Fruit fly (Drosophila melanogaster) whole organism, embryonic: ENCODE measurements around the gene Tasp1.

Source experiments
- B-H2 ChIP-seq: fragments of 200-800 bp; sonication (Bioruptor generic); optimal IDR thresholded peaks from 2 replicates; lab custom pipeline; 2018; ENCODE audit warnings: missing biosample characterization, mild to moderate bottlenecking, missing genetic modification characterization
- BtbVII ChIP-seq: fragments of 200-800 bp; sonication (Bioruptor generic); optimal IDR thresholded peaks from 3 replicates; lab custom pipeline; 2017; ENCODE audit warnings: missing biosample characterization, mild to moderate bottlenecking, missing genetic modification characterization
- CG1024 ChIP-seq: fragments of 200-800 bp; sonication (Bioruptor generic); IDR thresholded peaks from 2 replicates; pipeline ENCODE4 v1.3.6; 2022; ENCODE audit warnings: missing biosample characterization, missing genetic modification characterization
- CG11093 ChIP-seq: fragments of 200-800 bp; sonication (Bioruptor generic); IDR thresholded peaks from 3 replicates; pipeline ENCODE4 v1.3.6; 2022; ENCODE audit warnings: missing biosample characterization, missing genetic modification characterization
- CG11247 ChIP-seq: fragments of 200-800 bp; sonication (Bioruptor generic); IDR thresholded peaks from 2 replicates; pipeline ENCODE4 v1.3.6; 2022; ENCODE audit warnings: missing biosample characterization, missing genetic modification characterization
- CG11723 ChIP-seq: fragments of 200-800 bp; sonication (Bioruptor generic); optimal IDR thresholded peaks from 2 replicates; lab custom pipeline; 2017; ENCODE audit warnings: missing biosample characterization, mild to moderate bottlenecking, missing genetic modification characterization
- CG13296 ChIP-seq: fragments of 200-800 bp; sonication (Bioruptor generic); optimal IDR thresholded peaks from 3 replicates; lab custom pipeline; 2018; ENCODE audit warnings: missing biosample characterization, mild to moderate bottlenecking, missing genetic modification characterization
- CG14050 ChIP-seq: fragments of 200-800 bp; sonication (Bioruptor generic); IDR thresholded peaks from 3 replicates; pipeline ENCODE4 v1.3.6; 2022; ENCODE audit warnings: missing biosample characterization, missing genetic modification characterization
- CG15073 ChIP-seq: fragments of 200-800 bp; sonication (Bioruptor generic); optimal IDR thresholded peaks from 2 replicates; lab custom pipeline; 2016; ENCODE audit warnings: missing biosample characterization, missing genetic modification characterization
- CG1602 ChIP-seq: fragments of 200-800 bp; sonication (Bioruptor generic); optimal IDR thresholded peaks from 3 replicates; lab custom pipeline; 2016; ENCODE audit warnings: missing biosample characterization, missing genetic modification characterization
- CG1647 ChIP-seq: fragments of 200-800 bp; sonication (Bioruptor generic); optimal IDR thresholded peaks from 3 replicates; lab custom pipeline; 2016; ENCODE audit warnings: missing biosample characterization, missing genetic modification characterization
- CG17802 ChIP-seq: fragments of 200-800 bp; sonication (Bioruptor generic); optimal IDR thresholded peaks from 2 replicates; lab custom pipeline; 2018; ENCODE audit warnings: missing biosample characterization, mild to moderate bottlenecking, missing genetic modification characterization, moderate library complexity
- CG2120 ChIP-seq: fragments of 200-800 bp; sonication (Bioruptor generic); optimal IDR thresholded peaks from 3 replicates; lab custom pipeline; 2016; ENCODE audit warnings: missing biosample characterization, missing genetic modification characterization
- CG34224 ChIP-seq: fragments of 200-800 bp; sonication (Bioruptor generic); IDR thresholded peaks from 3 replicates; pipeline ENCODE4 v1.3.6; 2022; ENCODE audit warnings: missing biosample characterization, missing genetic modification characterization; ENCODE audit not compliant: partially characterized antibody
- CG3995 ChIP-seq: fragments of 200-800 bp; sonication (Bioruptor generic); optimal IDR thresholded peaks from 3 replicates; lab custom pipeline; 2016; ENCODE audit warnings: missing biosample characterization, missing genetic modification characterization
- CG6683 ChIP-seq: fragments of 200-800 bp; sonication (Bioruptor generic); optimal IDR thresholded peaks from 2 replicates; lab custom pipeline; 2017; ENCODE audit warnings: missing biosample characterization, mild to moderate bottlenecking, missing genetic modification characterization, missing genetic modification reagents
- CG6813 ChIP-seq: fragments of 200-800 bp; sonication (Bioruptor generic); optimal IDR thresholded peaks from 2 replicates; lab custom pipeline; 2017; ENCODE audit warnings: missing biosample characterization, missing genetic modification characterization, mild to moderate bottlenecking, moderate library complexity, missing genetic modification reagents
- CG8924 ChIP-seq: fragments of 200-800 bp; optimal IDR thresholded peaks from 3 replicates; lab custom pipeline; 2019; ENCODE audit warnings: missing biosample characterization, mild to moderate bottlenecking, missing genetic modification characterization, moderate library complexity
- CG9215 ChIP-seq: fragments of 200-800 bp; sonication (Bioruptor generic); IDR thresholded peaks from 2 replicates; pipeline ENCODE4 v1.3.6; 2022; ENCODE audit warnings: missing biosample characterization, missing genetic modification characterization
- CTCF ChIP-seq: fragments of 200-800 bp; sonication (Bioruptor generic); optimal IDR thresholded peaks from 2 replicates; lab custom pipeline; 2017; ENCODE audit warnings: missing biosample characterization, mild to moderate bottlenecking, missing genetic modification characterization, moderate library complexity
- D ChIP-seq, 2 experiments: fragments of 200-800 bp in 1 of 2; fragments of >200 bp in 1 of 2; sonication (Bioruptor generic) in 1 of 2; optimal IDR thresholded peaks; 2 replicates in 1 of 2; 3 replicates in 1 of 2; lab custom pipeline; 2017; ENCODE audit warnings: mild to moderate bottlenecking in 1 of 2, missing biosample characterization in 1 of 2, missing genetic modification characterization in 1 of 2, missing genetic modification reagents in 1 of 2
- Dfd ChIP-seq, 2 experiments: fragments of >200 bp; optimal IDR thresholded peaks; 2 replicates each; lab custom pipeline; 2017; ENCODE audit warnings: missing biosample characterization in 2 of 2, missing genetic modification characterization in 2 of 2
- Dip3 ChIP-seq: fragments of 200-800 bp; sonication (Bioruptor generic); optimal IDR thresholded peaks from 3 replicates; lab custom pipeline; 2016; ENCODE audit warnings: missing biosample characterization, missing genetic modification characterization
- ERR ChIP-seq: fragments of 200-800 bp; sonication (Bioruptor generic); optimal IDR thresholded peaks from 2 replicates; lab custom pipeline; 2016; ENCODE audit warnings: missing biosample characterization, missing genetic modification characterization
- Ets65A ChIP-seq: fragments of 200-800 bp; sonication (Bioruptor generic); peaks from one replicate; lab custom pipeline; 2016; ENCODE audit warnings: missing biosample characterization, missing genetic modification characterization
- Ets97D ChIP-seq: fragments of 200-800 bp; sonication (Bioruptor generic); optimal IDR thresholded peaks from 3 replicates; lab custom pipeline; 2016; ENCODE audit warnings: missing biosample characterization, missing genetic modification characterization
- Max ChIP-seq: fragments of 200-800 bp; sonication (Bioruptor generic); optimal IDR thresholded peaks from 2 replicates; lab custom pipeline; 2016; ENCODE audit warnings: missing biosample characterization, mild to moderate bottlenecking, missing genetic modification characterization
- Mes4 ChIP-seq: fragments of 200-800 bp; sonication (Bioruptor generic); optimal IDR thresholded peaks from 2 replicates; lab custom pipeline; 2016; ENCODE audit warnings: missing biosample characterization, missing genetic modification characterization
- Spps ChIP-seq: fragments of 200-800 bp; sonication (Bioruptor generic); optimal IDR thresholded peaks from 2 replicates; lab custom pipeline; 2018; ENCODE audit warnings: missing biosample characterization, mild to moderate bottlenecking, missing genetic modification characterization
- al ChIP-seq: fragments of 200-800 bp; sonication (Bioruptor generic); IDR thresholded peaks from 2 replicates; pipeline ENCODE4 v1.3.6; 2022; ENCODE audit warnings: missing biosample characterization, missing genetic modification characterization
- ase ChIP-seq: fragments of 200-800 bp; sonication (Bioruptor generic); IDR thresholded peaks from 3 replicates; pipeline ENCODE4 v1.3.6; 2022; ENCODE audit warnings: missing biosample characterization, missing genetic modification characterization
- bigmax ChIP-seq: fragments of 200-800 bp; sonication (Bioruptor generic); optimal IDR thresholded peaks from 2 replicates; lab custom pipeline; 2018; ENCODE audit warnings: missing biosample characterization, mild to moderate bottlenecking, missing genetic modification characterization
- bsh ChIP-seq, 2 experiments: fragments of 200-800 bp; sonication (Bioruptor generic); optimal IDR thresholded peaks; 2 replicates each; lab custom pipeline; 2017 to 2018; ENCODE audit warnings: mild to moderate bottlenecking in 2 of 2, missing biosample characterization in 2 of 2, missing genetic modification characterization in 2 of 2, moderate library complexity in 1 of 2
- chn ChIP-seq: fragments of 200-800 bp; sonication (Bioruptor generic); optimal IDR thresholded peaks from 2 replicates; lab custom pipeline; 2016; ENCODE audit warnings: missing biosample characterization, missing genetic modification characterization
- disco-r ChIP-seq: fragments of 200-800 bp; sonication (Bioruptor generic); optimal IDR thresholded peaks from 2 replicates; lab custom pipeline; 2016; ENCODE audit warnings: missing biosample characterization, missing genetic modification characterization
- dpn ChIP-seq, 2 experiments: fragments of 200-800 bp; sonication (Bioruptor generic); optimal IDR thresholded peaks; 3 replicates each; lab custom pipeline; 2016; ENCODE audit warnings: missing biosample characterization in 2 of 2, missing genetic modification characterization in 2 of 2
- fu2 ChIP-seq: fragments of 200-800 bp; sonication (Bioruptor generic); optimal IDR thresholded peaks from 2 replicates; lab custom pipeline; 2016; ENCODE audit warnings: missing biosample characterization, missing genetic modification characterization
- gcm ChIP-seq: fragments of 200-800 bp; sonication (Bioruptor generic); optimal IDR thresholded peaks from 2 replicates; lab custom pipeline; 2019; ENCODE audit warnings: missing biosample characterization, mild to moderate bottlenecking, missing genetic modification characterization, moderate library complexity
- gfzf ChIP-seq: fragments of 200-800 bp; sonication (Bioruptor generic); optimal IDR thresholded peaks from 2 replicates; lab custom pipeline; 2016; ENCODE audit warnings: missing biosample characterization, mild to moderate bottlenecking, missing genetic modification characterization, moderate library complexity
- gsb ChIP-seq: fragments of 200-800 bp; sonication (Bioruptor generic); IDR thresholded peaks from 2 replicates; pipeline ENCODE4 v1.3.6; 2022; ENCODE audit warnings: missing biosample characterization, missing genetic modification characterization
- gt ChIP-seq: fragments of 200-800 bp; sonication (Bioruptor generic); IDR thresholded peaks from 2 replicates; pipeline ENCODE4 v1.3.6; 2022; ENCODE audit warnings: missing biosample characterization, missing genetic modification characterization
- insv ChIP-seq, 2 experiments: fragments of 200-800 bp; sonication (Bioruptor generic); optimal IDR thresholded peaks; 3 replicates each; lab custom pipeline; 2016 to 2018; ENCODE audit warnings: missing biosample characterization in 2 of 2, missing genetic modification characterization in 2 of 2
- jigr1 ChIP-seq: fragments of 200-800 bp; sonication (Bioruptor generic); IDR thresholded peaks from 3 replicates; pipeline ENCODE4 v1.3.6; 2022; ENCODE audit warnings: missing biosample characterization, missing genetic modification characterization
- jing ChIP-seq: fragments of 200-800 bp; sonication (Bioruptor generic); optimal IDR thresholded peaks from 2 replicates; lab custom pipeline; 2018; ENCODE audit warnings: missing biosample characterization, mild to moderate bottlenecking, missing genetic modification characterization
- lbe ChIP-seq: fragments of 200-800 bp; sonication (Bioruptor generic); optimal IDR thresholded peaks from 2 replicates; lab custom pipeline; 2016; ENCODE audit warnings: missing biosample characterization, mild to moderate bottlenecking, missing genetic modification characterization
- mirr ChIP-seq: fragments of 200-800 bp; sonication (Bioruptor generic); optimal IDR thresholded peaks from 3 replicates; lab custom pipeline; 2018; ENCODE audit warnings: missing biosample characterization, mild to moderate bottlenecking, missing genetic modification characterization
- nerfin-1 ChIP-seq: fragments of 200-800 bp; sonication (Bioruptor generic); optimal IDR thresholded peaks from 3 replicates; lab custom pipeline; 2019; ENCODE audit warnings: missing biosample characterization, mild to moderate bottlenecking, missing genetic modification characterization, moderate library complexity
- scrt ChIP-seq: fragments of 200-800 bp; sonication (Bioruptor generic); optimal IDR thresholded peaks from 2 replicates; lab custom pipeline; 2018; ENCODE audit warnings: missing biosample characterization, mild to moderate bottlenecking, missing genetic modification characterization, moderate library complexity
- slou ChIP-seq: fragments of 200-800 bp; sonication (Bioruptor generic); optimal IDR thresholded peaks from 3 replicates; lab custom pipeline; 2016; ENCODE audit warnings: missing biosample characterization, missing genetic modification characterization
- sna ChIP-seq: fragments of 200-800 bp; sonication (Bioruptor generic); IDR thresholded peaks from 2 replicates; pipeline ENCODE4 v1.3.6; 2022; ENCODE audit warnings: missing biosample characterization, missing genetic modification characterization; ENCODE audit not compliant: partially characterized antibody
- zf30C ChIP-seq: fragments of 200-800 bp; sonication (Bioruptor generic); optimal IDR thresholded peaks from 3 replicates; lab custom pipeline; 2018; ENCODE audit warnings: missing biosample characterization, mild to moderate bottlenecking, missing genetic modification characterization

The Tasp1 gene

DNA sequence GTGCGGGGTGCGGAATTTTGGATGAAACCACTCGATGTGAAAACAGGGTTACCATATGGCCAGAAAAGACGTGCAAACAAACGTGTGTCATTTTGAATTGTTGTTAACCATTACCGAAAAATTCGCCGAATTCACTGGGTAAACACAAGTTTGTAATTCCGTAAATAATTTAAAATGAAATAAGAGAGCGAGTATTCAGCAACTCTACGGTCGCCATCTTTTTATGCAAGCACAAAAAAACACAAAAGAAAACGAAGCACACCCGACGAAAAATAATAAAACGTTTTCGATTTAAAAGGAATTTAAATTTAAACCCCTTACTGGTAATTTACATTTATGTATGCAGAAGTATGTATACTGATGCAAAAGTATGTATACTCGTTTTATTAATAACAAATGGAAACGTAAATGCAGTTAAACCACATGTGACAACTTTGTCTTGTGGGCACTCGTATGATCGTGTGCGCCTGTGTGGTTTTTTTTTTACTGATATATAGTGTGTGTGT, 41.4 kb downstream of the Tasp1 start (continued):
- peak; percentile 10 for TF ChIP-seq CG17802 (tag; lab: Kevin White, UChicago)
- TF ChIP-seq gfzf (GFP tag; lab: Kevin White, UChicago) = no peak
- TF ChIP-seq fu2 (GFP tag; lab: Kevin White, UChicago) = peak; percentile 87
- peak; percentile 94 for TF ChIP-seq B-H2 (GFP tag; lab: Kevin White, UChicago)
- peak; percentile 83 for TF ChIP-seq CG6683 (GFP tag; lab: Kevin White, UChicago)
- peak; percentile 92 for TF ChIP-seq CG6813
- TF ChIP-seq D (optimal IDR thresholded peaks at IDR 0.05; lab: Kevin White, UChicago) = no peak
- peak; percentile 80 for TF ChIP-seq D (GFP tag; optimal IDR thresholded peaks at IDR 0.05; lab: Kevin White, UChicago)
- peak; percentile 80 for TF ChIP-seq gsb (GFP tag; lab: Robert Waterston, UW)
- peak in 1 of 2 experiments; percentile 20 for TF ChIP-seq insv (GFP tag; optimal IDR thresholded peaks at IDR 0.05; lab: Kevin White, UChicago)
- TF ChIP-seq Ets97D (GFP tag; lab: Kevin White, UChicago) = peak; percentile 47
- TF ChIP-seq CG11723 (GFP tag; lab: Kevin White, UChicago) = peak; percentile 87
- TF ChIP-seq slou = peak; percentile 61
- peak; percentile 85 to 91 for TF ChIP-seq dpn (GFP tag; optimal IDR thresholded peaks at IDR 0.05; lab: Kevin White, UChicago)
- TF ChIP-seq CTCF (GFP tag; lab: Kevin White, UChicago) = peak; percentile 39
- TF ChIP-seq mirr (GFP tag; lab: Kevin White, UChicago) = peak; percentile 85
- peak; percentile 89 for TF ChIP-seq CG14050 (GFP tag; lab: Robert Waterston, UW)
- TF ChIP-seq CG1647 (GFP tag; lab: Kevin White, UChicago) = peak; percentile 75
- peak; percentile 78 to 96 for TF ChIP-seq bsh (GFP tag; optimal IDR thresholded peaks at IDR 0.05; lab: Kevin White, UChicago)
- TF ChIP-seq BtbVII = peak; percentile 86
- TF ChIP-seq CG34224 (GFP tag; lab: Robert Waterston, UW) = no peak
- peak; percentile 53; the same call in 1 of the 2 replicates for TF ChIP-seq gt
- TF ChIP-seq Ets65A (GFP tag; lab: Kevin White, UChicago) = peak; percentile 95
- peak; percentile 87 for TF ChIP-seq Max (GFP tag; lab: Kevin White, UChicago)
- peak; percentile 87 for TF ChIP-seq CG11247 (GFP tag; lab: Robert Waterston, UW)
- peak; percentile 57 for TF ChIP-seq CG3995 (GFP tag; lab: Kevin White, UChicago)
- peak; percentile 91 for TF ChIP-seq scrt
- peak; percentile 82 for TF ChIP-seq al
- peak; percentile 83 for TF ChIP-seq ERR (GFP tag; lab: Kevin White, UChicago)
- no peak for TF ChIP-seq CG15073 (GFP tag; lab: Kevin White, UChicago)
- no peak for TF ChIP-seq zf30C (GFP tag; lab: Kevin White, UChicago)
- TF ChIP-seq disco-r (GFP tag; lab: Kevin White, UChicago) = peak; percentile 78
- TF ChIP-seq bigmax (GFP tag; lab: Kevin White, UChicago) = no peak
- TF ChIP-seq CG11093 (GFP tag; lab: Robert Waterston, UW) = peak; percentile 86
- TF ChIP-seq Dfd (GFP tag; optimal IDR thresholded peaks at IDR 0.05; lab: Kevin White, UChicago) = no peak
- TF ChIP-seq Dip3 (GFP tag; lab: Kevin White, UChicago) = peak; percentile 88
- peak; percentile 80 for TF ChIP-seq Mes4 (GFP tag; lab: Kevin White, UChicago)
- peak; percentile 96 for TF ChIP-seq gcm
- TF ChIP-seq CG13296 (GFP tag; lab: Kevin White, UChicago) = peak; percentile 96
- 0 out of 3 replicates have a peak, but pooled peaks have one; percentile 48 for TF ChIP-seq jigr1 (GFP tag; lab: Robert Waterston, UW)
- peak; percentile 74 for TF ChIP-seq CG1024 (GFP tag; lab: Robert Waterston, UW)
- peak; percentile 80 for TF ChIP-seq CG9215
- peak; percentile 83 for TF ChIP-seq ase (GFP tag; lab: Robert Waterston, UW)
- TF ChIP-seq lbe (GFP tag; lab: Kevin White, UChicago) = peak; percentile 97
- peak; percentile 95 for TF ChIP-seq CG2120 (GFP tag; lab: Kevin White, UChicago)
- TF ChIP-seq CG8924 (tag; lab: Kevin White, UChicago) = peak; percentile 92
- peak; percentile 82 for TF ChIP-seq chn (GFP tag; lab: Kevin White, UChicago)
- peak; percentile 87 for TF ChIP-seq CG1602 (GFP tag; lab: Kevin White, UChicago)
- TF ChIP-seq sna (GFP tag; lab: Robert Waterston, UW) = no peak
- peak; percentile 78 for TF ChIP-seq jing (GFP tag; lab: Kevin White, UChicago)
- TF ChIP-seq nerfin-1 (tag; lab: Kevin White, UChicago) = peak; percentile 92
- peak; percentile 93 for TF ChIP-seq Spps
